Worm (Caenorhabditis elegans): ENCODE results near the gene irg-2.

The irg-2 gene

ce11 chrV:4041853-4042424 lies at the start of gene irg-2, which contains the start of gene C49G7.10:
irg-2 (plus strand) TSS chrV:4042181.
C49G7.10 (minus strand) TSS chrV:4042021.
- TF ChIP-seq ceh-43 (GFP tag; optimal IDR thresholded peaks at IDR 0.05) (no peak), lsy-2 (tag; optimal IDR thresholded peaks at IDR 0.05) (no peak), blmp-1 (tag; optimal IDR thresholded peaks at IDR 0.05) (no peak), bed-3 (GFP tag; optimal IDR thresholded peaks at IDR 0.05) (no peak), nhr-28 (tag; optimal IDR thresholded peaks at IDR 0.05) (no peak), unc-39 (tag; optimal IDR thresholded peaks at IDR 0.05) (no peak), pha-4 (tag; optimal IDR thresholded peaks at IDR 0.05) (no peak), hlh-1 (tag; optimal IDR thresholded peaks at IDR 0.05) (no peak), tbx-8 (GFP tag; optimal IDR thresholded peaks at IDR 0.05) (no peak), ztf-11 (tag; optimal IDR thresholded peaks at IDR 0.05) (no peak), lin-13 (tag; optimal IDR thresholded peaks at IDR 0.05) (no peak), mab-5 (tag; optimal IDR thresholded peaks at IDR 0.05) (no peak), cnd-1 (tag; optimal IDR thresholded peaks at IDR 0.05) (no peak), ceh-39 (tag; optimal IDR thresholded peaks at IDR 0.05) (no peak), sem-2 (GFP tag; optimal IDR thresholded peaks at IDR 0.05) (no peak), mep-1 (tag; optimal IDR thresholded peaks at IDR 0.05) (no peak), unc-120 (tag; optimal IDR thresholded peaks at IDR 0.05; ENCODE audit: poor library complexity, severe bottlenecking) (no peak), ham-2 (GFP tag; optimal IDR thresholded peaks at IDR 0.05) (no peak), sptf-1 (tag; optimal IDR thresholded peaks at IDR 0.05) (no peak)

DNA sequence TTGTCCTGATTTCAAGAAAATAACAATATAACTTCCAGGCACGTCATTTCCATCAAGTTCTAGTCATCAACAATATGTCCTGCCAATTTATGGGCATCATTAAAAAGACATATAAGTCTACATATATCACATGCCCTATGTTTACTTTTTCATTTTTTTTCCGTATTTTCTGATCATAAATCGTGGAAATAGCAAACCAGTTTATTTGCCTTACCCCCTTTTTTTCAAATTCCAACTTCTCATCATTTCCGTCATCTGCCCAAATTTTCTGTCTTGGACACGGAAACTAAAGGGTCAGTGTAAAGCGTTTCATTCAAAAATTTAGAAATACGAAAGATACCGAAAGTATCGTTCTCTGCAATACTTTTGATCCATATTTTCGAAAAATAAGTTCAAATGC lies 49.6 kb upstream of the irg-2 start:
- TF ChIP-seq unc-120 (tag; optimal IDR thresholded peaks at IDR 0.05; ENCODE audit: poor library complexity, severe bottlenecking) (no peak), cnd-1 (tag; optimal IDR thresholded peaks at IDR 0.05) (no peak), elt-3 (tag; optimal IDR thresholded peaks at IDR 0.05) (no peak), sptf-1 (tag; optimal IDR thresholded peaks at IDR 0.05) (no peak), nhr-76 (tag; optimal IDR thresholded peaks at IDR 0.05) (no peak), nhr-237 (tag; optimal IDR thresholded peaks at IDR 0.05) (no peak), zip-8 (tag; optimal IDR thresholded peaks at IDR 0.05) (no peak), hlh-1 (tag; optimal IDR thresholded peaks at IDR 0.05) (no peak), nhr-12 (tag; optimal IDR thresholded peaks at IDR 0.05) (no peak), bed-3 (GFP tag; optimal IDR thresholded peaks at IDR 0.05) (no peak), mls-2 (tag; optimal IDR thresholded peaks at IDR 0.05) (no peak), unc-39 (tag; optimal IDR thresholded peaks at IDR 0.05) (no peak), nhr-2 (tag; optimal IDR thresholded peaks at IDR 0.05) (no peak)

- no peak for TF ChIP-seq ham-2 (GFP tag; optimal IDR thresholded peaks at IDR 0.05)
- no peak for TF ChIP-seq sptf-1 (tag; optimal IDR thresholded peaks at IDR 0.05)
- TF ChIP-seq ztf-11 (tag; optimal IDR thresholded peaks at IDR 0.05): no peak
- no peak for TF ChIP-seq lin-13 (tag; optimal IDR thresholded peaks at IDR 0.05)
- TF ChIP-seq flh-1 (GFP tag; optimal IDR thresholded peaks at IDR 0.05): no peak
- TF ChIP-seq sem-2 (GFP tag; optimal IDR thresholded peaks at IDR 0.05): no peak
- no peak for TF ChIP-seq mep-1 (tag; optimal IDR thresholded peaks at IDR 0.05)
- no peak for TF ChIP-seq ceh-83 (GFP tag; optimal IDR thresholded peaks at IDR 0.05)
- TF ChIP-seq nhr-12 (tag; optimal IDR thresholded peaks at IDR 0.05): no peak
- no peak for TF ChIP-seq pha-4 (tag; optimal IDR thresholded peaks at IDR 0.05)
Measured at ce11 chrV:3994048-3994447, 47.9 kb upstream of the irg-2 start, which contains the start of gene K09D9.9. K09D9.9 (minus strand) TSS chrV:3994148.

DNA sequence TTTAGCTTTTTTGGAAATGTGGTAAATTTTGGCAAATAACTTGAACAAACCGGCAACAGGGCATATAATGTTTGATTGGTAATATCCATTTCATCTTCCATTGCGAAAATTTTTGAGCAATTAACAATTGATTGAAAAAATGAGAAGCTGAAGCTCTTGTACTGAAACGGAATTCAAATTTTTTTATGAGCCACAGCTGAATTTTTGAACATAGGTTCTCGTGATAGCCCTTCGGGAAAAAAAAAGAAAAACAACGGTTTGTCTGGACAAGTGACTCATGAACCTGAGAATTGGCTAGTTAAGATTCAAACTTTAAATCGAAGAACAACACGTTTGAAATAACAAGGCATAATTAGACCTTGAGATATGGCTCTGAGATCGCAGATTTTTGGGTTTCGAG lies 46.1 kb upstream of the irg-2 start, which contains the start of gene srx-62:
Gene srx-62, minus strand, starts transcription at position 101 of the 400 bp plus-strand sequence.
- TF ChIP-seq pha-4 (tag; optimal IDR thresholded peaks at IDR 0.05): no peak
- TF ChIP-seq unc-39 (tag; optimal IDR thresholded peaks at IDR 0.05): no peak
- TF ChIP-seq ceh-39 (tag; optimal IDR thresholded peaks at IDR 0.05): no peak
- TF ChIP-seq snpc-4 (tag; optimal IDR thresholded peaks at IDR 0.05): no peak
- no peak for TF ChIP-seq mab-5 (tag; optimal IDR thresholded peaks at IDR 0.05)
- TF ChIP-seq elt-1 (tag; optimal IDR thresholded peaks at IDR 0.05; ENCODE audit: borderline replicate concordance, insufficient read depth): no peak
- TF ChIP-seq nhr-12 (tag; optimal IDR thresholded peaks at IDR 0.05): no peak
- TF ChIP-seq unc-62 (GFP tag; optimal IDR thresholded peaks at IDR 0.05): no peak
- no peak for TF ChIP-seq flh-1 (GFP tag; optimal IDR thresholded peaks at IDR 0.05)
- TF ChIP-seq M03D4.4 (tag; optimal IDR thresholded peaks at IDR 0.05): no peak
- no peak for TF ChIP-seq nhr-28 (tag; optimal IDR thresholded peaks at IDR 0.05)
- no peak for TF ChIP-seq sem-2 (GFP tag; optimal IDR thresholded peaks at IDR 0.05)
- no peak for TF ChIP-seq hlh-1 (tag; optimal IDR thresholded peaks at IDR 0.05)
- no peak for TF ChIP-seq ztf-11 (tag; optimal IDR thresholded peaks at IDR 0.05)
